Fruit fly (Drosophila melanogaster) whole organism: Measurements from ENCODE around the gene MBD-like.

Experiments
- CG8478 ChIP-seq: fragments of >200 bp; optimal IDR thresholded peaks from 2 replicates; lab custom pipeline; 2018; ENCODE audit warnings: inconsistent platforms
- Dll ChIP-seq: fragments of >200 bp; optimal IDR thresholded peaks from 2 replicates; lab custom pipeline; 2017
- EcR ChIP-seq, 2 experiments: fragments of >200 bp; optimal IDR thresholded peaks; 2 replicates each; lab custom pipeline; 2017; ENCODE audit warnings: missing biosample characterization in 2 of 2, missing genetic modification characterization in 2 of 2, missing genetic modification reagents in 2 of 2
- pan ChIP-seq: fragments of >200 bp; optimal IDR thresholded peaks from 2 replicates; lab custom pipeline; 2017
- psq ChIP-seq: fragments of >200 bp; optimal IDR thresholded peaks from 2 replicates; lab custom pipeline; 2017
- usp ChIP-seq: fragments of >200 bp; optimal IDR thresholded peaks from 2 replicates; lab custom pipeline; 2017; ENCODE audit warnings: missing biosample characterization, missing genetic modification characterization, mixed read lengths

- TF ChIP-seq usp = no peak
- no peak for TF ChIP-seq CG8478 (lab: Kevin White, UChicago)
- no peak for TF ChIP-seq pan (lab: Kevin White, UChicago)
- TF ChIP-seq EcR (GFP tag; optimal IDR thresholded peaks at IDR 0.05; lab: Kevin White, UChicago) = no peak
- no peak for TF ChIP-seq Dll
- TF ChIP-seq psq = no peak
Observed at dm6 chr3R:9548769-9549168, 10.8 kb upstream of the MBD-like start.
